Worm (Caenorhabditis elegans) whole organism, L3 larva: Measurements from ENCODE around the gene sre-29.

Experiments
- ceh-9 ChIP-seq: sonication (generic microtip); optimal IDR thresholded peaks from 2 replicates; lab custom pipeline; 2018; ENCODE audit warnings: missing biosample characterization, missing genetic modification characterization
- daf-12 ChIP-seq: fragments of 150-350 bp; optimal IDR thresholded peaks from 2 replicates; lab custom pipeline; 2014; ENCODE audit warnings: missing biosample characterization, missing genetic modification reagents, missing genetic modification characterization
- egl-27 ChIP-seq: sonication (generic microtip); optimal IDR thresholded peaks from 4 replicates; lab custom pipeline; 2017; ENCODE audit warnings: missing biosample characterization, missing genetic modification reagents, missing genetic modification characterization
- egl-5 ChIP-seq: fragments of 150-350 bp; optimal IDR thresholded peaks from 2 replicates; lab custom pipeline; 2017; ENCODE audit warnings: missing biosample characterization, missing genetic modification reagents, missing genetic modification characterization, inconsistent platforms
- elt-2 ChIP-seq: sonication (generic microtip); optimal IDR thresholded peaks from 2 replicates; lab custom pipeline; 2016; ENCODE audit warnings: missing genetic modification reagents, mild to moderate bottlenecking, missing genetic modification characterization, missing compliant biosample characterization
- lin-15B ChIP-seq: fragments of 150-350 bp; optimal IDR thresholded peaks from 2 replicates; lab custom pipeline; 2014; ENCODE audit warnings: missing biosample characterization, missing genetic modification characterization
- nfya-1 ChIP-seq: sonication (generic microtip); optimal IDR thresholded peaks from 2 replicates; lab custom pipeline; 2017; ENCODE audit warnings: missing genetic modification characterization, mild to moderate bottlenecking, missing compliant biosample characterization, antibody characterized with exemption, moderate library complexity; ENCODE audit not compliant: insufficient read depth
- nhr-11 ChIP-seq: fragments of 150-350 bp; optimal IDR thresholded peaks from 2 replicates; lab custom pipeline; 2014; ENCODE audit warnings: missing biosample characterization, missing genetic modification characterization
- nhr-25 ChIP-seq: sonication (generic microtip); optimal IDR thresholded peaks from 2 replicates; lab custom pipeline; 2017; ENCODE audit warnings: missing biosample characterization, missing genetic modification characterization
- pha-4 ChIP-seq: fragments of 150-350 bp; optimal IDR thresholded peaks from 2 replicates; lab custom pipeline; 2014; ENCODE audit warnings: missing biosample characterization, missing genetic modification reagents, missing genetic modification characterization
- snpc-4 ChIP-seq: fragments of 150-350 bp; optimal IDR thresholded peaks from 2 replicates; lab custom pipeline; 2014; ENCODE audit warnings: missing biosample characterization, missing genetic modification characterization
- unc-39 ChIP-seq: sonication (generic microtip); optimal IDR thresholded peaks from 4 replicates; lab custom pipeline; 2017; ENCODE audit warnings: missing biosample characterization, missing genetic modification characterization

sre-29 gene

DNA sequence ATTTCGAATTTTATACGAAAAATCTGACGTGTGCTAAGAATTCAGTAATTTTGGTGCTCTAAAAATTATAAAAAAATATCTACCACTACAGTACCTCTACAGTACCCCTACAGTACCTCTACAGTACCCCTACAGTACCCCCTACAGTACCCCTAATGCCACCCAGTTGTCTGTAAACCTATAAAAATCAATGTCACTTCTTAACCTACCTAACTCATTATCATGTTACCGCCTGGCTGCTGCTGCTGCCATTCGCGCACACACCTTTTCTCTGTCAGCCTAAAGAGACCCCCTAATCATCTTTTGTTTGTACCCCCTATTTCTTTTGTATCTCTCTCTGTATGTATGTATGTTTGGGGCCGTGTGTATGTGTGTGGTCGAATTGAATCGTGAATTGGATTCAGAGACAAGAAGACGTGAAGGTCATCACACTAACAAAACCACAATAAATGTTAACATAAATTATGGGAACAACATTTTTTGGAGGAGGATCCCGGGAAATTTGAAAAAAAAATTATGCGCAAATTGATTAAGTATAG lies 50.9 kb downstream of the sre-29 start:
- no peak for TF ChIP-seq snpc-4 (tag; lab: Kevin White, UChicago)
- no peak for TF ChIP-seq unc-39 (tag; lab: Kevin White, UChicago)
- peak; percentile 2 for TF ChIP-seq pha-4
- TF ChIP-seq ceh-9 (tag; lab: Kevin White, UChicago): no peak
- TF ChIP-seq lin-15B: no peak
- peak; percentile 23 for TF ChIP-seq nhr-25
- no peak for TF ChIP-seq egl-5 (tag; lab: Kevin White, UChicago)
- no peak for TF ChIP-seq daf-12
- no peak for TF ChIP-seq egl-27 (tag; lab: Kevin White, UChicago)
- TF ChIP-seq nfya-1: peak; percentile 20

DNA sequence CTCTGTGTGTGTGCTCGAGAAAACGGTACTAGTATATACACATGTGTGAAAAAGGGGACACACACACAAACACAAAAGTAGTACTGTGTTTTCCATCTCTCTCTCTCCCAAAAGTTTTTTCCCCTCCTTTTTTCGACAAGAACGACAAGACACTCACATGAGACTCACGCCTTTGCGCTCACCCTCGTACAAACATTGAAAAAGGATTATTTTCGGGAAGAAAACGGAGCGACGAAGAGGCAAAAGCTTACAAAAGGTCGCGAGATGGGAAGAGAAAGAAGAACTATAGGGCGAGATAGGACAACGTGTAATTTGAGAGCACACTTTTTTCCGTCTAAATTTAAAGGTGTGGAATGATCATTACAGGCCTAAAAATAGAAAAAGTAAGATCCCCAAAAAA lies 51.8 kb downstream of the sre-29 start:
- no peak for TF ChIP-seq nhr-11
- peak; percentile 81 for TF ChIP-seq pha-4
- TF ChIP-seq elt-2: peak; percentile 26
